Worm (Caenorhabditis elegans): ENCODE measurements around the gene C48B4.10.
A peak's percentile ranks its signal among the peaks of the same experiment; 100 is the strongest.

DNA sequence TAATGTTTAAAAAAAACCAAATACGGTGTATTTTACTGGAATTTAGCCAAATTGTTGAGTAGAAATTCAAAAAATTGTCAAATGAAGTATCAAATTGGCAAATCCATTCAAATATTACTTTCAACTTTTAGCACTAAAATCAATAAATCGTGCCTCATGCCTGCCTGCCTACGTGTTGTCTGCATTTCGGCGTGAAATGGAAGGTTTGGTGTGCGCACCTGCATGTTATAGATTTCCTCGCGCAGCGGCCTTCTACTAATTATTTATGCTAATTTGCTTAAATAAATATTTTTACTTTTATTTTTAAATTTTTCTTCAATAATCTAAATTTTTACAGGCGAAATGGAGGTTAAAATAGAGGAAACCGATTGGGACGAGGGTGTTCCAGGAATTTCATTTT lies 35.5 kb downstream of the C48B4.10 start, which contains the start of gene ZK1098.2:
- TF ChIP-seq nhr-77 (tag; optimal IDR thresholded peaks at IDR 0.05) (no peak), ztf-11 (tag; optimal IDR thresholded peaks at IDR 0.05) (no peak), hlh-30 (tag; optimal IDR thresholded peaks at IDR 0.05; ENCODE audit: insufficient read depth) (peak; percentile 68), nhr-28 (tag; optimal IDR thresholded peaks at IDR 0.05) (no peak), nhr-237 (tag; optimal IDR thresholded peaks at IDR 0.05) (no peak), nhr-102 (tag; optimal IDR thresholded peaks at IDR 0.05) (no peak), ama-1 (optimal IDR thresholded peaks at IDR 0.05) (no peak)

Data from whole organism, L4 larva.